Fruit fly (Drosophila melanogaster) whole organism, embryonic: ENCODE results near the gene Lrpprc2.

Source experiments
- BEAF-32 ChIP-seq: fragments of 200-800 bp; sonication (Bioruptor generic); optimal IDR thresholded peaks from 3 replicates; lab custom pipeline; 2017; ENCODE audit warnings: missing biosample characterization, missing genetic modification characterization, mild to moderate bottlenecking, moderate library complexity, missing genetic modification reagents
- CG11456 ChIP-seq: fragments of 200-800 bp; sonication (Bioruptor generic); IDR thresholded peaks from 3 replicates; pipeline ENCODE4 v1.3.6; 2022; ENCODE audit warnings: missing biosample characterization, missing genetic modification characterization
- CG13424 ChIP-seq: fragments of 200-800 bp; sonication (Bioruptor generic); optimal IDR thresholded peaks from 2 replicates; lab custom pipeline; 2019; ENCODE audit warnings: missing biosample characterization, mild to moderate bottlenecking, missing genetic modification characterization, moderate library complexity
- CG16863 ChIP-seq: fragments of 200-800 bp; sonication (Bioruptor generic); optimal IDR thresholded peaks from 3 replicates; lab custom pipeline; 2016; ENCODE audit warnings: missing biosample characterization, missing genetic modification characterization
- CG2202 ChIP-seq: fragments of 200-800 bp; sonication (Bioruptor generic); optimal IDR thresholded peaks from 2 replicates; lab custom pipeline; 2018; ENCODE audit warnings: missing biosample characterization, mild to moderate bottlenecking, missing genetic modification characterization
- CG31224 ChIP-seq: fragments of 200-800 bp; sonication (Bioruptor generic); IDR thresholded peaks from 2 replicates; pipeline ENCODE4 v1.3.6; 2022; ENCODE audit warnings: missing biosample characterization, missing genetic modification characterization
- CG32772 ChIP-seq: fragments of 200-800 bp; sonication (Bioruptor generic); IDR thresholded peaks from 2 replicates; pipeline ENCODE4 v1.3.6; 2022; ENCODE audit warnings: missing biosample characterization, missing genetic modification characterization
- CG4854 ChIP-seq: fragments of 200-800 bp; sonication (Bioruptor generic); optimal IDR thresholded peaks from 2 replicates; lab custom pipeline; 2016; ENCODE audit warnings: missing biosample characterization, missing genetic modification characterization, inconsistent platforms
- CG6791 ChIP-seq: fragments of 200-800 bp; sonication (Bioruptor generic); IDR thresholded peaks from 3 replicates; pipeline ENCODE4 v1.3.6; 2022; ENCODE audit warnings: missing biosample characterization, missing genetic modification characterization; ENCODE audit not compliant: partially characterized antibody
- CG7271 ChIP-seq: fragments of 200-800 bp; sonication (Bioruptor generic); optimal IDR thresholded peaks from 2 replicates; lab custom pipeline; 2018; ENCODE audit warnings: missing biosample characterization, mild to moderate bottlenecking, missing genetic modification characterization, moderate library complexity
- CG9609 ChIP-seq: fragments of 200-800 bp; sonication (Bioruptor generic); optimal IDR thresholded peaks from 3 replicates; lab custom pipeline; 2016; ENCODE audit warnings: missing biosample characterization, missing genetic modification characterization
- Chrac-16 ChIP-seq: fragments of 200-800 bp; sonication (Bioruptor generic); optimal IDR thresholded peaks from 3 replicates; lab custom pipeline; 2016; ENCODE audit warnings: missing biosample characterization, missing genetic modification characterization
- Dll ChIP-seq: fragments of 200-800 bp; sonication (Bioruptor generic); IDR thresholded peaks from 4 replicates; pipeline ENCODE4 v1.3.6; 2022; ENCODE audit warnings: missing biosample characterization, missing genetic modification characterization; ENCODE audit not compliant: partially characterized antibody
- Drgx ChIP-seq: fragments of 200-800 bp; sonication (Bioruptor generic); IDR thresholded peaks from 2 replicates; pipeline ENCODE4 v1.3.6; 2022; ENCODE audit warnings: missing biosample characterization, missing genetic modification characterization
- E2f2 ChIP-seq: fragments of 200-800 bp; sonication (Bioruptor generic); IDR thresholded peaks from 2 replicates; pipeline ENCODE4 v1.3.6; 2022; ENCODE audit warnings: missing biosample characterization, missing genetic modification characterization
- Lhr ChIP-seq: fragments of 200-800 bp; sonication (Bioruptor generic); optimal IDR thresholded peaks from 3 replicates; lab custom pipeline; 2017; ENCODE audit warnings: mild to moderate bottlenecking, missing biosample characterization, missing genetic modification reagents, missing genetic modification characterization
- MESR4 ChIP-seq: fragments of 200-800 bp; sonication (Bioruptor generic); optimal IDR thresholded peaks from 2 replicates; lab custom pipeline; 2018; ENCODE audit warnings: missing biosample characterization, mild to moderate bottlenecking, missing genetic modification characterization, moderate library complexity
- Pdp1 ChIP-seq, 2 experiments: fragments of 200-800 bp; sonication (Bioruptor generic); optimal IDR thresholded peaks; 3 replicates each; lab custom pipeline; 2016; ENCODE audit warnings: missing biosample characterization in 2 of 2, missing genetic modification characterization in 2 of 2, mild to moderate bottlenecking in 1 of 2, moderate library complexity in 1 of 2
- Rx ChIP-seq: fragments of 200-800 bp; sonication (Bioruptor generic); IDR thresholded peaks from 2 replicates; pipeline ENCODE4 v1.3.6; 2022; ENCODE audit warnings: missing biosample characterization, missing genetic modification characterization
- Scr ChIP-seq: fragments of 200-800 bp; sonication (Bioruptor generic); IDR thresholded peaks from 2 replicates; pipeline ENCODE4 v1.3.6; 2022; ENCODE audit warnings: missing biosample characterization, missing genetic modification characterization; ENCODE audit not compliant: partially characterized antibody
- Sox102F ChIP-seq: fragments of 200-800 bp; sonication (Bioruptor generic); optimal IDR thresholded peaks from 2 replicates; lab custom pipeline; 2018; ENCODE audit warnings: missing biosample characterization, mild to moderate bottlenecking, missing genetic modification characterization, moderate library complexity
- amos ChIP-seq: fragments of 200-800 bp; sonication (Bioruptor generic); IDR thresholded peaks from 2 replicates; pipeline ENCODE4 v1.3.6; 2022; ENCODE audit warnings: missing biosample characterization, missing genetic modification characterization; ENCODE audit not compliant: partially characterized antibody
- cad ChIP-seq: fragments of >200 bp; optimal IDR thresholded peaks from 2 replicates; lab custom pipeline; 2017; ENCODE audit warnings: missing biosample characterization, missing genetic modification characterization
- chm ChIP-seq: fragments of 200-800 bp; sonication (Bioruptor generic); IDR thresholded peaks from 2 replicates; pipeline ENCODE4 v1.3.6; 2022; ENCODE audit warnings: missing biosample characterization, missing genetic modification characterization
- dan ChIP-seq: fragments of 200-800 bp; sonication (Bioruptor generic); IDR thresholded peaks from 2 replicates; pipeline ENCODE4 v1.3.6; 2022; ENCODE audit warnings: missing biosample characterization, missing genetic modification characterization
- fd96Cb ChIP-seq: fragments of 200-800 bp; sonication (Bioruptor generic); optimal IDR thresholded peaks from 2 replicates; lab custom pipeline; 2018; ENCODE audit warnings: missing biosample characterization, mild to moderate bottlenecking, missing genetic modification characterization, moderate library complexity
- gfzf ChIP-seq: fragments of 200-800 bp; sonication (Bioruptor generic); optimal IDR thresholded peaks from 2 replicates; lab custom pipeline; 2016; ENCODE audit warnings: missing biosample characterization, mild to moderate bottlenecking, missing genetic modification characterization, moderate library complexity
- nom ChIP-seq: fragments of 200-800 bp; sonication (Bioruptor generic); optimal IDR thresholded peaks from 2 replicates; lab custom pipeline; 2017; ENCODE audit warnings: missing biosample characterization, missing genetic modification characterization, mild to moderate bottlenecking, moderate library complexity, missing genetic modification reagents
- row ChIP-seq: fragments of 200-800 bp; sonication (Bioruptor generic); IDR thresholded peaks from 3 replicates; pipeline ENCODE4 v1.3.6; 2022; ENCODE audit warnings: missing biosample characterization, missing genetic modification characterization
- slou ChIP-seq: fragments of 200-800 bp; sonication (Bioruptor generic); optimal IDR thresholded peaks from 3 replicates; lab custom pipeline; 2016; ENCODE audit warnings: missing biosample characterization, missing genetic modification characterization
- sna ChIP-seq: fragments of 200-800 bp; sonication (Bioruptor generic); IDR thresholded peaks from 2 replicates; pipeline ENCODE4 v1.3.6; 2022; ENCODE audit warnings: missing biosample characterization, missing genetic modification characterization; ENCODE audit not compliant: partially characterized antibody
- ssp ChIP-seq: fragments of 200-800 bp; sonication (Bioruptor generic); IDR thresholded peaks from 2 replicates; pipeline ENCODE4 v1.3.6; 2022; ENCODE audit warnings: missing biosample characterization, missing genetic modification characterization
- tio ChIP-seq: fragments of 200-800 bp; sonication (Bioruptor generic); optimal IDR thresholded peaks from 2 replicates; lab custom pipeline; 2017; ENCODE audit warnings: missing biosample characterization, missing genetic modification characterization, inconsistent platforms
- trh ChIP-seq: fragments of 200-800 bp; sonication (Bioruptor generic); optimal IDR thresholded peaks from 2 replicates; lab custom pipeline; 2016; ENCODE audit warnings: missing biosample characterization, missing genetic modification characterization

The Lrpprc2 gene

DNA sequence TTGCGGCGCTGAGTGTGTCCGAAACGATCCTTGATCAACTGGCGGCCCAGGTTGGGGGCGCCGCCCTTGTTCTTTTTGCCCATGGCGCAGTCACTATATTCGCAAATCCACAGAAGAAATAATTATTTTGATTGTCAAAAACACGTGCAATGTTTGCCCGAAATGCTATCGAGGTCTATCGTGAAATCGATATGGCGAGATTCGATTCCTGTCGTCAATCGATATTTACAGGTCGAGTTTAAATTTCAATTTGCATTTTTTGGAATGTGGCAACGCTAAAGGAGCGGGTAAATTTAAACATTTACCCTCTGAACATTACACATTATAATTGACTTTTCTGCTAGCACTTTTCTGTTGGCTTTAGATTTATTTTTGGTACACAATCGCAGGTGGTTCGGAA is 3.6 kb upstream of the Lrpprc2 start, which contains the start of gene Ns3 (continued):
- no peak for TF ChIP-seq fd96Cb (tag; lab: Kevin White, UChicago)

DNA sequence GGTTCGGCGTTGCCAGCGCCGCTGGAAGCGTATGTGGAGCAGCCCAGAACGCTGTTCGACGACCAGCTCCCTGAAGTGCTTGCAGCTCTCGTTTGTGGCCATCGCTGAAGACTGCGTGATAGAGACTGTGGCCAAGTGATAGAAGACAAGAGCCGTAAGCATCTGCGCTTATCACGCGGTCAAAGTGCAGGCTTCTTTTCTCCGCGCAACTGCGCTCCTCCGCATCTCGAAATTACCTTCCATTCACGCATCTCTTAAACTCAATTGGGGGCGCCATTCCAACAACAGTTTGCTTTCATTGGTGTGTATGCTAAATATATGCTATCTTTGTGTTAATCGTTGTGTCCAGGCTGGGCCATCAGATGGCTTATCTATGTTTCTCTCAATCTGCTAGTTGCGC is 1.1 kb upstream of the Lrpprc2 start, which contains the start of gene CG14787:
CG14787 (minus strand) TSS at position 133 of the 400 bp plus-strand sequence.
- TF ChIP-seq E2f2 (GFP tag; lab: Robert Waterston, UW): no peak
- TF ChIP-seq Pdp1 (GFP tag; optimal IDR thresholded peaks at IDR 0.05; lab: Kevin White, UChicago): peak in 1 of 2 experiments; percentile 52
- no peak for TF ChIP-seq MESR4 (GFP tag; lab: Kevin White, UChicago)
- TF ChIP-seq Drgx (GFP tag; lab: Robert Waterston, UW): 0 out of 2 replicates have a peak, but pooled peaks have one; percentile 37
- TF ChIP-seq cad (GFP tag; lab: Kevin White, UChicago): no peak
- peak; percentile 58 for TF ChIP-seq nom (GFP tag; lab: Kevin White, UChicago)
- no peak for TF ChIP-seq CG16863 (GFP tag; lab: Kevin White, UChicago)
- TF ChIP-seq trh (GFP tag; lab: Kevin White, UChicago): no peak

DNA sequence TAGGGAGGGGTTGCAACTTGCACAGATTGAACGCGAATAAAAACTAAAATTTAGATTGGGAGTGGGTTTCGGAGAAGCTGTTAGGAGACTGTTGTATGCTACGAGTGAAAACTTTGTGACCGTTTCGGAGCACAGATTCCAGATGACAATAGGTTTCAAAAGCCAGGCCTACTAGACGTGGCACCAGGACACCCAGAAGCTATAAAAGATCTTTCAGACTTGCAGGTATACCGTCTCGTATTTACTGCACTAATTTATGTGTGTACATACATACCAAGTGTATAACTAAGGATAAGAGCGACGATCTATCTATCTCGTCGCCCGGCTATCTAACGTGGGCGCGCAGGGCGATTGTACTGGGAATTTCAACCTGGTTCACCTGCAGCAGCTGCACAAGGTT is 3.5 kb downstream of the Lrpprc2 start, which contains the start of gene CG14785:
CG14785 (minus strand) TSS at position 101 of the 400 bp plus-strand sequence.
- TF ChIP-seq CG4854 (GFP tag; lab: Kevin White, UChicago) (no peak), sna (GFP tag; lab: Robert Waterston, UW) (no peak), dan (GFP tag; lab: Robert Waterston, UW) (no peak), CG11456 (GFP tag; lab: Robert Waterston, UW) (no peak), CG6791 (no peak)
- TF ChIP-seq, all 482 proteins: peak for 0

- peak; percentile 8; the same call in 1 of the 2 replicates for TF ChIP-seq CG31224
- TF ChIP-seq row (GFP tag; lab: Robert Waterston, UW): 0 out of 3 replicates have a peak, but pooled peaks have one; percentile 19
- no peak for TF ChIP-seq CG9609 (GFP tag; lab: Kevin White, UChicago)
- TF ChIP-seq CG32772 (GFP tag; lab: Robert Waterston, UW): no peak
- TF ChIP-seq Dll: peak; percentile 53; the same call in 1 of the 4 replicates
- no peak for TF ChIP-seq CG13424 (tag; lab: Kevin White, UChicago)
- no peak for TF ChIP-seq Drgx (GFP tag; lab: Robert Waterston, UW)
- 0 out of 2 replicates have a peak, but pooled peaks have one; percentile 21 for TF ChIP-seq sna (GFP tag; lab: Robert Waterston, UW)
- no peak for TF ChIP-seq ssp (GFP tag; lab: Robert Waterston, UW)
- 0 out of 2 replicates have a peak, but pooled peaks have one; percentile 25 for TF ChIP-seq amos (GFP tag; lab: Robert Waterston, UW)
- peak; percentile 34; the same call in 1 of the 2 replicates for TF ChIP-seq Scr
- peak; percentile 38 for TF ChIP-seq BEAF-32 (GFP tag; lab: Kevin White, UChicago)
These were observed 5.6 kb downstream of the Lrpprc2 start for dm6 chrX:1454837-1455236.

DNA sequence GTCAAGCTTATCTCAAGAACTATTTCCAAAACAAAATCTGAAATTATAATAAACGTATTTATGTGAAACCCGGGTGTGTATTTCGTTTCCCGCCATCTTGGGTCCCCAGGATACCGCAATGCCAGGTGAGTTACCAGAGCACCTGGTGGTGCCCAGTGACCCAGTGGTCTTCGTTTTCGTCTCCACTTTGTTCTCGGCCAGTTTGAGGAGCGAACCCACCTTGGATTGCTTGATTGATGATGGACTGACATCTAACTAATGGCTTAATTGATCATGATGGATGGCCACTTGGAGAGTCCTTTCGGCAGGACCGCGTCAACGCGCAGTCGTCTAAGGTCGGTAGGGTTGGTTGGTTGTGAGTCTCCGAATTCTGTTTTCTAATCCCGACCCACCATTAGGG is 8.3 kb downstream of the Lrpprc2 start, which contains the start of gene Gr2a:
Gr2a (plus strand) TSS at position 301 of the 400 bp plus-strand sequence.
- TF ChIP-seq tio (GFP tag; lab: Kevin White, UChicago): no peak
- no peak for TF ChIP-seq CG2202
- no peak for TF ChIP-seq Lhr (GFP tag; lab: Kevin White, UChicago)
- no peak for TF ChIP-seq chm
- no peak for TF ChIP-seq CG7271
- no peak for TF ChIP-seq slou (GFP tag; lab: Kevin White, UChicago)
- TF ChIP-seq E2f2 (GFP tag; lab: Robert Waterston, UW): no peak
- no peak for TF ChIP-seq gfzf
- TF ChIP-seq Chrac-16 (GFP tag; lab: Kevin White, UChicago): no peak
- no peak for TF ChIP-seq Rx
- TF ChIP-seq Sox102F (GFP tag; lab: Kevin White, UChicago): no peak
